Fruit fly (Drosophila melanogaster): ENCODE data around the gene CG13282.

- TF ChIP-seq CG12744 (GFP tag; optimal IDR thresholded peaks at IDR 0.05) (no peak), pros (GFP tag; optimal IDR thresholded peaks at IDR 0.05) (no peak), Mad (GFP tag; optimal IDR thresholded peaks at IDR 0.05) (no peak), bigmax (GFP tag; optimal IDR thresholded peaks at IDR 0.05) (no peak), CG8359 (GFP tag; optimal IDR thresholded peaks at IDR 0.05; ENCODE audit: borderline replicate concordance) (no peak)
These were observed 43.5 kb downstream of the CG13282 start, which contains the start of gene Cyt-b5-r for dm6 chr2L:16790671-16791270.
